Fruit fly (Drosophila melanogaster) whole organism: ENCODE results near the gene CG33702.

Source experiments
- Dll ChIP-seq: fragments of >200 bp; optimal IDR thresholded peaks from 2 replicates; lab custom pipeline; 2017
- EcR ChIP-seq, 2 experiments: fragments of >200 bp; optimal IDR thresholded peaks; 2 replicates each; lab custom pipeline; 2017; ENCODE audit warnings: missing biosample characterization in 2 of 2, missing genetic modification characterization in 2 of 2, missing genetic modification reagents in 2 of 2
- pan ChIP-seq: fragments of >200 bp; optimal IDR thresholded peaks from 2 replicates; lab custom pipeline; 2017
- psq ChIP-seq: fragments of >200 bp; optimal IDR thresholded peaks from 2 replicates; lab custom pipeline; 2017
- usp ChIP-seq: fragments of >200 bp; optimal IDR thresholded peaks from 2 replicates; lab custom pipeline; 2017; ENCODE audit warnings: missing biosample characterization, missing genetic modification characterization, mixed read lengths

dm6 chr3L:9492115-9492514, 21.1 kb downstream of the CG33702 start, which contains the start of gene CG32037:
- TF ChIP-seq EcR (GFP tag; optimal IDR thresholded peaks at IDR 0.05; lab: Kevin White, UChicago) (no peak), psq (lab: Kevin White, UChicago) (no peak), Dll (no peak), usp (GFP tag; lab: Kevin White, UChicago) (no peak), pan (no peak)
